Fruit fly (Drosophila melanogaster) whole organism, prepupa: ENCODE measurements around the gene yl.

Experiments
- Blimp-1 ChIP-seq: fragments of 200-800 bp; sonication (Bioruptor generic); optimal IDR thresholded peaks from 3 replicates; lab custom pipeline; 2017; ENCODE audit warnings: missing biosample characterization, missing genetic modification characterization, mild to moderate bottlenecking, moderate library complexity, missing genetic modification reagents
- CG10631 ChIP-seq: fragments of 200-800 bp; sonication (Bioruptor generic); optimal IDR thresholded peaks from 2 replicates; lab custom pipeline; 2016; ENCODE audit warnings: missing biosample characterization, missing genetic modification characterization
- CG10669 ChIP-seq: fragments of 200-800 bp; sonication (Bioruptor generic); optimal IDR thresholded peaks from 3 replicates; lab custom pipeline; 2018; ENCODE audit warnings: missing biosample characterization, mild to moderate bottlenecking, missing genetic modification characterization, moderate library complexity
- CG11294 ChIP-seq: fragments of 200-800 bp; sonication (Bioruptor generic); IDR thresholded peaks from 2 replicates; pipeline ENCODE4 v1.3.6; 2022; ENCODE audit warnings: missing biosample characterization, missing genetic modification characterization
- CG11762 ChIP-seq: fragments of 200-800 bp; sonication (Bioruptor generic); optimal IDR thresholded peaks from 3 replicates; lab custom pipeline; 2016; ENCODE audit warnings: missing biosample characterization, missing genetic modification characterization; ENCODE audit not compliant: insufficient read depth
- CG1621 ChIP-seq: fragments of 200-800 bp; sonication (Bioruptor generic); optimal IDR thresholded peaks from 3 replicates; lab custom pipeline; 2018; ENCODE audit warnings: missing biosample characterization, mild to moderate bottlenecking, missing genetic modification characterization
- CG3032 ChIP-seq: fragments of 200-800 bp; optimal IDR thresholded peaks from 2 replicates; lab custom pipeline; 2019; ENCODE audit warnings: missing biosample characterization, mild to moderate bottlenecking, missing genetic modification characterization, moderate library complexity
- CG31627 ChIP-seq: fragments of 200-800 bp; sonication (Bioruptor generic); optimal IDR thresholded peaks from 3 replicates; lab custom pipeline; 2016; ENCODE audit warnings: missing biosample characterization, missing genetic modification characterization
- CG32006 ChIP-seq: fragments of 200-800 bp; sonication (Bioruptor generic); optimal IDR thresholded peaks from 3 replicates; lab custom pipeline; 2017; ENCODE audit warnings: missing biosample characterization, mild to moderate bottlenecking, missing genetic modification characterization
- CG3919 ChIP-seq: fragments of 200-800 bp; sonication (Bioruptor generic); optimal IDR thresholded peaks from 3 replicates; lab custom pipeline; 2016; ENCODE audit warnings: missing biosample characterization, missing genetic modification characterization
- CG4318 ChIP-seq: fragments of 200-800 bp; sonication (Bioruptor generic); optimal IDR thresholded peaks from 3 replicates; lab custom pipeline; 2017; ENCODE audit warnings: missing biosample characterization, mild to moderate bottlenecking, missing genetic modification characterization
- CG6792 ChIP-seq: fragments of 200-800 bp; sonication (Bioruptor generic); optimal IDR thresholded peaks from 3 replicates; lab custom pipeline; 2016; ENCODE audit warnings: missing biosample characterization, missing genetic modification characterization
- CG6808 ChIP-seq: fragments of 200-800 bp; sonication (Bioruptor generic); optimal IDR thresholded peaks from 3 replicates; lab custom pipeline; 2017; ENCODE audit warnings: missing biosample characterization, missing genetic modification characterization, mild to moderate bottlenecking, moderate library complexity, missing genetic modification reagents
- CG6854 ChIP-seq: fragments of 200-800 bp; sonication (Bioruptor generic); optimal IDR thresholded peaks from 2 replicates; lab custom pipeline; 2017; ENCODE audit warnings: missing biosample characterization, mild to moderate bottlenecking, missing genetic modification characterization
- CG7368 ChIP-seq: fragments of 200-800 bp; sonication (Bioruptor generic); optimal IDR thresholded peaks from 3 replicates; lab custom pipeline; 2016; ENCODE audit warnings: missing biosample characterization, missing genetic modification characterization
- CG8119 ChIP-seq: fragments of 200-800 bp; sonication (Bioruptor generic); IDR thresholded peaks from 3 replicates; pipeline ENCODE4 v1.3.6; 2022; ENCODE audit warnings: missing biosample characterization, missing genetic modification characterization
- CG8319 ChIP-seq: fragments of 200-800 bp; sonication (Bioruptor generic); optimal IDR thresholded peaks from 3 replicates; lab custom pipeline; 2016; ENCODE audit warnings: missing biosample characterization, missing genetic modification characterization
- CG8632 ChIP-seq: fragments of 200-800 bp; sonication (Bioruptor generic); optimal IDR thresholded peaks from 3 replicates; lab custom pipeline; 2016; ENCODE audit warnings: missing biosample characterization, missing genetic modification characterization
- Eip78C ChIP-seq: fragments of 200-800 bp; sonication (Bioruptor generic); peaks from one replicate; lab custom pipeline; 2016; ENCODE audit warnings: missing biosample characterization, missing genetic modification characterization
- Eip93F ChIP-seq: fragments of 200-800 bp; sonication (Bioruptor generic); optimal IDR thresholded peaks from 2 replicates; lab custom pipeline; 2016; ENCODE audit warnings: missing biosample characterization, mild to moderate bottlenecking, missing genetic modification characterization
- Ets21C ChIP-seq: fragments of 200-800 bp; sonication (Bioruptor generic); optimal IDR thresholded peaks from 3 replicates; lab custom pipeline; 2016; ENCODE audit warnings: missing biosample characterization, missing genetic modification characterization
- Ets96B ChIP-seq: fragments of 200-800 bp; optimal IDR thresholded peaks from 2 replicates; lab custom pipeline; 2019; ENCODE audit warnings: missing biosample characterization, mild to moderate bottlenecking, missing genetic modification characterization, moderate library complexity
- Gug ChIP-seq: fragments of 200-800 bp; sonication (Bioruptor generic); IDR thresholded peaks from 2 replicates; pipeline ENCODE4 v1.3.6; 2022; ENCODE audit warnings: missing biosample characterization, missing genetic modification characterization
- Hr39 ChIP-seq: fragments of 200-800 bp; sonication (Bioruptor generic); optimal IDR thresholded peaks from 2 replicates; lab custom pipeline; 2016; ENCODE audit warnings: missing biosample characterization, missing genetic modification characterization
- Hr4 ChIP-seq: fragments of 200-800 bp; sonication (Bioruptor generic); optimal IDR thresholded peaks from 3 replicates; lab custom pipeline; 2016; ENCODE audit warnings: missing biosample characterization, missing genetic modification characterization
- Lpt ChIP-seq: fragments of 200-800 bp; sonication (Bioruptor generic); optimal IDR thresholded peaks from 3 replicates; lab custom pipeline; 2016; ENCODE audit warnings: missing biosample characterization, missing genetic modification characterization
- Met ChIP-seq: fragments of 200-800 bp; sonication (Bioruptor generic); optimal IDR thresholded peaks from 3 replicates; lab custom pipeline; 2016; ENCODE audit warnings: missing biosample characterization, missing genetic modification characterization
- Smox ChIP-seq: fragments of 200-800 bp; sonication (Bioruptor generic); optimal IDR thresholded peaks from 3 replicates; lab custom pipeline; 2016; ENCODE audit warnings: missing biosample characterization, missing genetic modification characterization
- Sox102F ChIP-seq: fragments of 200-800 bp; sonication (Bioruptor generic); optimal IDR thresholded peaks from 2 replicates; lab custom pipeline; 2016; ENCODE audit warnings: missing biosample characterization, mild to moderate bottlenecking, missing genetic modification characterization
- Sox14 ChIP-seq: fragments of 200-800 bp; sonication (Bioruptor generic); optimal IDR thresholded peaks from 3 replicates; lab custom pipeline; 2016; ENCODE audit warnings: missing biosample characterization, missing genetic modification characterization
- acj6 ChIP-seq: fragments of 200-800 bp; sonication (Bioruptor generic); optimal IDR thresholded peaks from 3 replicates; lab custom pipeline; 2016; ENCODE audit warnings: missing biosample characterization, missing genetic modification characterization
- cyc ChIP-seq: fragments of 200-800 bp; sonication (Bioruptor generic); optimal IDR thresholded peaks from 3 replicates; lab custom pipeline; 2016; ENCODE audit warnings: missing biosample characterization, missing genetic modification characterization
- dac ChIP-seq: fragments of 200-800 bp; sonication (Bioruptor generic); optimal IDR thresholded peaks from 2 replicates; lab custom pipeline; 2017; ENCODE audit warnings: missing biosample characterization, mild to moderate bottlenecking, missing genetic modification characterization
- eg ChIP-seq: fragments of 200-800 bp; sonication (Bioruptor generic); IDR thresholded peaks from 3 replicates; pipeline ENCODE4 v1.3.6; 2022; ENCODE audit warnings: missing biosample characterization, missing genetic modification characterization
- fd59A ChIP-seq: fragments of 200-800 bp; sonication (Bioruptor generic); optimal IDR thresholded peaks from 2 replicates; lab custom pipeline; 2017; ENCODE audit warnings: missing biosample characterization, mild to moderate bottlenecking, missing genetic modification characterization, missing genetic modification reagents
- fd85E ChIP-seq: fragments of 200-800 bp; sonication (Bioruptor generic); optimal IDR thresholded peaks from 3 replicates; lab custom pipeline; 2016; ENCODE audit warnings: missing biosample characterization, missing genetic modification characterization
- fkh ChIP-seq: fragments of 200-800 bp; sonication (Bioruptor generic); optimal IDR thresholded peaks from 3 replicates; lab custom pipeline; 2017; ENCODE audit warnings: missing biosample characterization, mild to moderate bottlenecking, missing genetic modification characterization, moderate library complexity
- lz ChIP-seq: fragments of 200-800 bp; sonication (Bioruptor generic); optimal IDR thresholded peaks from 3 replicates; lab custom pipeline; 2016; ENCODE audit warnings: missing biosample characterization, missing genetic modification characterization
- salr ChIP-seq, 2 experiments: fragments of 200-800 bp; sonication (Bioruptor generic); optimal IDR thresholded peaks; 3 replicates each; lab custom pipeline; 2016 to 2018; ENCODE audit warnings: missing biosample characterization in 2 of 2, missing genetic modification characterization in 2 of 2, mild to moderate bottlenecking in 1 of 2
- spab ChIP-seq: fragments of 200-800 bp; sonication (Bioruptor generic); optimal IDR thresholded peaks from 2 replicates; lab custom pipeline; 2017; ENCODE audit warnings: missing biosample characterization, mild to moderate bottlenecking, missing genetic modification characterization, missing genetic modification reagents
- ss ChIP-seq, 2 experiments: fragments of 200-800 bp; sonication (Bioruptor generic); optimal IDR thresholded peaks; 2 replicates in 1 of 2; 3 replicates in 1 of 2; lab custom pipeline; 2017 to 2018; ENCODE audit warnings: mild to moderate bottlenecking in 2 of 2, missing biosample characterization in 2 of 2, missing genetic modification characterization in 2 of 2, moderate library complexity in 1 of 2
- svp ChIP-seq: fragments of 200-800 bp; sonication (Bioruptor generic); peaks from one replicate; lab custom pipeline; 2016; ENCODE audit warnings: missing biosample characterization, missing genetic modification characterization
- topi ChIP-seq: fragments of 200-800 bp; sonication (Bioruptor generic); optimal IDR thresholded peaks from 3 replicates; lab custom pipeline; 2016; ENCODE audit warnings: missing biosample characterization, missing genetic modification characterization

yl gene

dm6 chrX:14149312-14149711, 43.7 kb upstream of the yl start (continued):
- TF ChIP-seq CG8319 (no peak), CG4318 (GFP tag; lab: Kevin White, UChicago) (peak; percentile 38), CG6854 (GFP tag; lab: Kevin White, UChicago) (no peak), fd59A (GFP tag; lab: Kevin White, UChicago) (peak; percentile 22), Ets96B (tag; lab: Kevin White, UChicago) (peak; percentile 7), CG6792 (no peak), CG31627 (GFP tag; lab: Kevin White, UChicago) (peak; percentile 9)

dm6 chrX:14151906-14152305, 41.1 kb upstream of the yl start, which contains the start of gene CG12479:
Gene CG12479 (minus strand): TSS chrX:14152006.
- TF ChIP-seq fkh: no peak
- TF ChIP-seq CG11762 (GFP tag; lab: Kevin White, UChicago): no peak
- no peak for TF ChIP-seq CG10669 (GFP tag; lab: Kevin White, UChicago)
- no peak for TF ChIP-seq CG8119 (GFP tag; lab: Robert Waterston, UW)
- no peak for TF ChIP-seq Blimp-1 (GFP tag; lab: Kevin White, UChicago)
- TF ChIP-seq CG3032: no peak
- no peak for TF ChIP-seq CG4318 (GFP tag; lab: Kevin White, UChicago)
- TF ChIP-seq CG10631: no peak
- no peak for TF ChIP-seq fd85E (GFP tag; lab: Kevin White, UChicago)
- TF ChIP-seq CG8319: no peak
- no peak for TF ChIP-seq CG3919
- TF ChIP-seq Ets21C (GFP tag; lab: Kevin White, UChicago): no peak
- TF ChIP-seq lz (GFP tag; lab: Kevin White, UChicago): no peak
- TF ChIP-seq svp (GFP tag; lab: Kevin White, UChicago): no peak
- no peak for TF ChIP-seq acj6 (GFP tag; lab: Kevin White, UChicago)
- TF ChIP-seq Eip93F (GFP tag; lab: Kevin White, UChicago): no peak
- TF ChIP-seq topi (GFP tag; lab: Kevin White, UChicago): no peak
- TF ChIP-seq eg (GFP tag; lab: Robert Waterston, UW): no peak
- TF ChIP-seq Ets96B (tag; lab: Kevin White, UChicago): no peak
- no peak for TF ChIP-seq Hr4 (GFP tag; lab: Kevin White, UChicago)

dm6 chrX:14153689-14154088, 39.3 kb upstream of the yl start:
- no peak for TF ChIP-seq fd85E (GFP tag; lab: Kevin White, UChicago)
- peak; percentile 39 for TF ChIP-seq svp (GFP tag; lab: Kevin White, UChicago)
- peak; percentile 13 for TF ChIP-seq CG32006 (GFP tag; lab: Kevin White, UChicago)
- TF ChIP-seq fd59A (GFP tag; lab: Kevin White, UChicago): peak; percentile 32
- peak; percentile 35 for TF ChIP-seq spab
- TF ChIP-seq ss (GFP tag; optimal IDR thresholded peaks at IDR 0.05; lab: Kevin White, UChicago): peak in 1 of 2 experiments; percentile 4
- no peak for TF ChIP-seq topi (GFP tag; lab: Kevin White, UChicago)
- TF ChIP-seq Ets96B (tag; lab: Kevin White, UChicago): peak; percentile 28
- no peak for TF ChIP-seq cyc (GFP tag; lab: Kevin White, UChicago)
- TF ChIP-seq Lpt (GFP tag; lab: Kevin White, UChicago): no peak
- TF ChIP-seq CG6808 (GFP tag; lab: Kevin White, UChicago): peak; percentile 28
- no peak for TF ChIP-seq Met (GFP tag; lab: Kevin White, UChicago)
- peak in 1 of 2 experiments; percentile 28 for TF ChIP-seq salr (GFP tag; optimal IDR thresholded peaks at IDR 0.05; lab: Kevin White, UChicago)
- no peak for TF ChIP-seq Eip93F (GFP tag; lab: Kevin White, UChicago)
- no peak for TF ChIP-seq CG6792
- TF ChIP-seq CG8319: no peak
- peak; percentile 20 for TF ChIP-seq CG3032
- TF ChIP-seq Sox14 (GFP tag; lab: Kevin White, UChicago): no peak
- no peak for TF ChIP-seq Hr39
- peak; percentile 15 for TF ChIP-seq CG10669 (GFP tag; lab: Kevin White, UChicago)
- no peak for TF ChIP-seq Smox (GFP tag; lab: Kevin White, UChicago)
- TF ChIP-seq CG8632: no peak
- TF ChIP-seq CG7368 (GFP tag; lab: Kevin White, UChicago): no peak
- TF ChIP-seq dac (GFP tag; lab: Kevin White, UChicago): no peak
- no peak for TF ChIP-seq Gug
- peak; percentile 78 for TF ChIP-seq Eip78C (GFP tag; lab: Kevin White, UChicago)
- no peak for TF ChIP-seq CG6854 (GFP tag; lab: Kevin White, UChicago)
- no peak for TF ChIP-seq CG1621 (tag; lab: Kevin White, UChicago)
- peak; percentile 31 for TF ChIP-seq acj6 (GFP tag; lab: Kevin White, UChicago)
- no peak for TF ChIP-seq CG11294 (GFP tag; lab: Robert Waterston, UW)
- TF ChIP-seq Sox102F (GFP tag; lab: Kevin White, UChicago): no peak
- TF ChIP-seq Hr4 (GFP tag; lab: Kevin White, UChicago): peak; percentile 17
